Fruit fly (Drosophila melanogaster): Measurements from ENCODE around the gene slp2.

slp2 gene

DNA sequence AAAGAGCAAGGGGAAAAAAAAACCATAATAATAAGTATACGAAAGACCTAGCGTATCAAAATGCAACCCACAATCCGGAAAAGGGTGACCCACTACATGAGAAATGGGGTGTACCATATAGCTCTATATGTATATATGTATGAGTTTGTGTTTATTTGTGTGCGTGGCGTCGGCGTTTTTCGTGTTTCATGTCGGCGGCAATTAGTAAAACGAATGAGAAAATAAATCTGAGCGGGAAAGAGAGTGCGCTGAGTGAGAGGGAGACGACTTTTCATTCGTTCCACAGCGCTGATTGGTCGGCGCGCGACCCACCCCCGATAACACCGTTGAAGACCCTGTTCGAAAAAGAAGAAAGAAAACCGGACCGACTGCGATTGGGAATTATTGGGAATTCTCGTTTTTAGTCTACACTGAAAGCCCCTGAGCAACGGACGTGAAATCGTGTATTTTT is at the start of gene slp2 (continued):
- TF ChIP-seq CG17568 (GFP tag; optimal IDR thresholded peaks at IDR 0.05) (peak; percentile 38), pros (GFP tag; optimal IDR thresholded peaks at IDR 0.05) (peak; percentile 69), nerfin-1 (tag; optimal IDR thresholded peaks at IDR 0.05) (peak; percentile 11), pan (optimal IDR thresholded peaks at IDR 0.05) (no peak), pan (GFP tag; optimal IDR thresholded peaks at IDR 0.05 in 1 of 2, IDR thresholded peaks at IDR 0.05 in 1 of 2) (peak in 1 of 2 experiments; percentile 60), CoRest (tag; optimal IDR thresholded peaks at IDR 0.05) (peak; percentile 5), pum (GFP tag; optimal IDR thresholded peaks at IDR 0.05) (no peak), zf30C (GFP tag; optimal IDR thresholded peaks at IDR 0.05) (peak; percentile 72), sr (GFP tag; IDR thresholded peaks at IDR 0.05) (0 out of 3 replicates have a peak, but pooled peaks have one; percentile 33), gcm (GFP tag; optimal IDR thresholded peaks at IDR 0.05) (peak; percentile 18), CG4360 (GFP tag; IDR thresholded peaks at IDR 0.05) (peak; percentile 1; the same call in 1 of the 2 replicates)

- TF ChIP-seq CG15269 (tag; optimal IDR thresholded peaks at IDR 0.05) = peak; percentile 13
- no peak for TF ChIP-seq slp2 (GFP tag; optimal IDR thresholded peaks at IDR 0.05)
- TF ChIP-seq E2f2 (GFP tag; IDR thresholded peaks at IDR 0.05) = no peak
- peak; percentile 30 for TF ChIP-seq CG15514 (GFP tag; optimal IDR thresholded peaks at IDR 0.05)
- TF ChIP-seq sna (GFP tag; IDR thresholded peaks at IDR 0.05; ENCODE audit: partially characterized antibody) = no peak
- TF ChIP-seq CG13894 (tag; optimal IDR thresholded peaks at IDR 0.05) = peak; percentile 36
- TF ChIP-seq CrebB (tag; optimal IDR thresholded peaks at IDR 0.05) = peak; percentile 19
- no peak for TF ChIP-seq Taf1 (GFP tag; IDR thresholded peaks at IDR 0.05)
- TF ChIP-seq onecut (GFP tag; IDR thresholded peaks at IDR 0.05) = peak; percentile 55
- no peak for TF ChIP-seq CG12299 (tag; optimal IDR thresholded peaks at IDR 0.05)
- TF ChIP-seq CG2120 (GFP tag; optimal IDR thresholded peaks at IDR 0.05) = peak; percentile 13
- TF ChIP-seq pros (GFP tag; optimal IDR thresholded peaks at IDR 0.05) = peak; percentile 61
- TF ChIP-seq CG14014 (GFP tag; IDR thresholded peaks at IDR 0.05) = peak; percentile 9; the same call in 1 of the 2 replicates
- no peak for TF ChIP-seq TFAM (GFP tag; optimal IDR thresholded peaks at IDR 0.05)
- peak; percentile 14 for TF ChIP-seq sd (tag; optimal IDR thresholded peaks at IDR 0.05)
- peak; percentile 25 for TF ChIP-seq caup (GFP tag; optimal IDR thresholded peaks at IDR 0.05; ENCODE audit: severe bottlenecking)
- TF ChIP-seq hkb (optimal IDR thresholded peaks at IDR 0.05) = no peak
- TF ChIP-seq hkb (GFP tag; IDR thresholded peaks at IDR 0.05) = peak; percentile 42; the same call in 1 of the 2 replicates
- peak; percentile 51; the same call in 1 of the 3 replicates for TF ChIP-seq CG34422 (GFP tag; IDR thresholded peaks at IDR 0.05)
- peak; percentile 60; the same call in 1 of the 3 replicates for TF ChIP-seq z (GFP tag; IDR thresholded peaks at IDR 0.05)
- TF ChIP-seq Opbp (GFP tag; IDR thresholded peaks at IDR 0.05; ENCODE audit: partially characterized antibody) = peak; percentile 27; the same call in 1 of the 3 replicates
- peak; percentile 43 for TF ChIP-seq CG10543 (GFP tag; optimal IDR thresholded peaks at IDR 0.05)
- TF ChIP-seq NC2α (GFP tag; optimal IDR thresholded peaks at IDR 0.05) = no peak
- TF ChIP-seq salm (tag; optimal IDR thresholded peaks at IDR 0.05) = peak; percentile 32
- peak; percentile 12 for TF ChIP-seq Hmr (GFP tag; optimal IDR thresholded peaks at IDR 0.05)
- 0 out of 2 replicates have a peak, but pooled peaks have one; percentile 4 for TF ChIP-seq slbo (GFP tag; IDR thresholded peaks at IDR 0.05)
- TF ChIP-seq CG34224 (GFP tag; IDR thresholded peaks at IDR 0.05; ENCODE audit: partially characterized antibody) = peak; percentile 48; the same call in 2 of the 3 replicates
- TF ChIP-seq mirr (GFP tag; optimal IDR thresholded peaks at IDR 0.05) = peak; percentile 54
- TF ChIP-seq oc (tag; optimal IDR thresholded peaks at IDR 0.05) = peak; percentile 9
- TF ChIP-seq Hr78 (GFP tag; optimal IDR thresholded peaks at IDR 0.05) = peak in 1 of 2 experiments; percentile 23
- TF ChIP-seq Bgb (GFP tag; IDR thresholded peaks at IDR 0.05; ENCODE audit: partially characterized antibody) = peak; percentile 38; the same call in 1 of the 2 replicates
- no peak for TF ChIP-seq CG7963 (GFP tag; IDR thresholded peaks at IDR 0.05; ENCODE audit: partially characterized antibody)
- peak; percentile 27 for TF ChIP-seq CG17385 (GFP tag; optimal IDR thresholded peaks at IDR 0.05)
- peak; percentile 1 for TF ChIP-seq CG1233 (GFP tag; optimal IDR thresholded peaks at IDR 0.05)
- peak; percentile 43 for TF ChIP-seq bigmax (GFP tag; optimal IDR thresholded peaks at IDR 0.05)
- TF ChIP-seq so (GFP tag; IDR thresholded peaks at IDR 0.05) = peak; percentile 20; the same call in 1 of the 3 replicates
- no peak for TF ChIP-seq Xbp1 (GFP tag; optimal IDR thresholded peaks at IDR 0.05)
- TF ChIP-seq HmgZ (tag; optimal IDR thresholded peaks at IDR 0.05) = peak; percentile 6
These were observed 49.6 kb upstream of the slp2 start, which contains the start of gene bark for dm6 chr2L:3787028-3787427. Gene bark (plus strand): TSS chr2L:3787167.
